Worm (Caenorhabditis elegans) whole organism, dauer: ENCODE results near the gene F25E5.16.
"Not testable (repeated sequence)": the region's sequence is repeated elsewhere in the genome, so short reads cannot be mapped to it uniquely, and the experiment has no call there.

Experiments
- unc-62 ChIP-seq: sonication (generic microtip); optimal IDR thresholded peaks from 2 replicates; lab custom pipeline; 2017; ENCODE audit warnings: missing biosample characterization, missing genetic modification reagents, missing genetic modification characterization

The F25E5.16 gene

DNA sequence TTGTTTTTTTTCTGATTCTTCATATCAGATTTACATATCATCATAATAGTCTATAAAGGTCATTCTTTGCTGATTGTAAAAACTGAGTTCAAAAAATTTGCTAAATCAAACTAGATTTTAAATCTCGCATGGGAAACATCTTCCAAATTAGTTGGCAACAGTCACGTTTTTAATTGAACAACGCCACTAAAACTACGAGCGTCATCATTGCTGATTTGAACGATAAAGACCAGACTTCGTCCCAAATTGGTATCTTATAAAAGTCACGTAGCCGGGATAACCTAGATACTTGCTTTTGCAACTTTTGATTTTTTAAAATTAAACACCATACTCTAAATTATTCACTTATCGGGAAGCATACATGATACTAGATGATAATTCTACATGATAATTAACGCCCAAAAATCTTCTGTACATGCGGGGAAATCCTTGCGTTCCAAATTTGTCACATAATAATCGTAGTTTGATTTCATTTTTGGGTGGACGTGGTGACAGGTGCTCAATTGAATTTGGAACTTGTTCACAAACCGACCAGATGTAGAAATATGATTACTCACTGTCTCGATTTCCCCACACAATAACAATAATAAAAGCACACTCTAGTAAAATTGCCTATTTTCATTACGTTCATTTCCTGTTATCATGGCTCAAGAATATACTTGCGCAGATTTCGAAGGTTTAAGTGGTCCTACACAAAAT, 20.9 kb upstream of the F25E5.16 start, which contains the start of gene srw-67:
Gene srw-67 (plus strand): TSS at position 643 of the 699 bp plus-strand sequence.
- no peak for TF ChIP-seq unc-62 (GFP tag; lab: Kevin White, UChicago)

DNA sequence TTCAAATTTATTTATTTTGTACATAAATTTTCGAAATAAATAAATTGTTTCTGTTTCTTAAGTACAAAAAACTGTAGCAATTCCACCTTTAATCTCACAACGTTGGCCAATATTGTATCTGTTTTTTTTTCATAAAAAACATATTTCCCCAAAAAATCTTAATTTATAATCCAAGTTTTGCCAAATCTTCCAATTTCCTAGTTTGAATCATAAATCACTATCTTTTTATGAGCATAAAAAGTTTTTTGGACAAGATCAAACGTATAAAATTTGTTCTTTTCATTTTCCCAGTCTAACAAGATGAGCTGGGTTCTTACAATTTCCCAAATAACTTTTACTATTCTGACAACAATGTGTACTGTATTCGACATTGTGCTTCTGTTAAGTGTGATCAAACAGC, 17.9 kb upstream of the F25E5.16 start, which contains the start of gene srxa-4:
Gene srxa-4 (plus strand): TSS at position 301 of the 400 bp plus-strand sequence.
- no peak for TF ChIP-seq unc-62 (GFP tag; lab: Kevin White, UChicago)

DNA sequence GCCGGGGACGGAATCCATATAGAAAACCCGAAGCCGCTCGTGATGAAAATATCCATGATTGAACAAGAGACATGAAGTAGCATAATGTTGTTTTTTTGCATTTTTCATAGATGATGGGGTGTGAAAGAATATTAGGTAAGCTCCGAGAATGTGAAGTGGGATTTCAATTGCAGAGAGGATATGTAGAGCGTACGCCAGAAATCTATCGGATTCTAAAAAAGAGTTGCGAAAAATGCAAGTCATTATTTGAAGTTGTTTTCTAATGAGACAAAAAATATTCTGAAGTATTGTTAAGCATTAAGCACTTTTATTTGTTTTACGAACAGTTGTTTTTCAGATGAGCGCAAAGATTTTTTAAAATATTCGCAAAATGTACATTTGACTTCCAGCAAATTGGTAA, 13.7 kb upstream of the F25E5.16 start, which contains the start of gene F18E3.10:
Gene F18E3.10 (minus strand): TSS at position 101 of the 400 bp plus-strand sequence.
- no peak for TF ChIP-seq unc-62 (GFP tag; lab: Kevin White, UChicago)

DNA sequence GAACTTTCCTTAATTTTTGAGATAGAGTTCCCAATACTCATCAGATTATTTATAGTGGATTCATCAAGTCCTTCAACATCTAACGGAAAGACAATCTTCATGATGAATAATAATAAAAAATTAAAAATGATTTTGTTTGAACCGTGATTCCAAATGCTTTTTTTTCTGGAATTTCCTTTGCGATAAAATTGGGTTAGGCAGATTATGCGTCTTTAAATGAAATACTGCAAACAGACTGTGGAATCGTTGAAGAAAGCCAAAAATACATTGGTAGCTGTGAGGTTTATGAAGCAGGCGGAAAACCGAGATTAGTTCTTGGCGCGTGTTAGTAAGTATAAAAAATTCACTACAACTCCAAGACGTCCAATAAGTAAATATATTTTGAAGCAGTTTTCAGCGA, 11.5 kb upstream of the F25E5.16 start, which contains the start of gene srw-68:
Gene srw-68 (minus strand): TSS at position 101 of the 400 bp plus-strand sequence.
- TF ChIP-seq unc-62 (GFP tag; lab: Kevin White, UChicago): no peak

DNA sequence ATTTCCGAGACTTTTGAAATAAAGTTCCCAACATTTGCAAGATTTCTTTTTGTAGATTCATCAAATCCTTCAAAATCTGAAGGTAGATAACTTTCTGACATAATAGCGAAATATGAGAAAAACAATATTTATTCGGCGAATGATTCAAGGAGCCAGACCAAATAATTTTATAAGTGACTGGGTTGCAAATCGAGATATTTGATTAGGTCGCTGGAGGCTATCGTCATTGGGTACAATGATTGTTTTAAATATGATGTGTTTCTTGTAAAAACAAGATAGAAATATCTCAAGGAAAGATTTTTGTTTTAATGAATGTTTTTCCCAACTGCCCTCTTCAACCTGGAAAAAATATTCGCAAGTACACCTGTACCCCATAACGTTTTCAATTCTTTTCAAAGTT, 9.2 kb upstream of the F25E5.16 start, which contains the start of gene srw-69:
Gene srw-69 (minus strand): TSS at position 101 of the 400 bp plus-strand sequence.
- TF ChIP-seq unc-62 (GFP tag; lab: Kevin White, UChicago): no peak

DNA sequence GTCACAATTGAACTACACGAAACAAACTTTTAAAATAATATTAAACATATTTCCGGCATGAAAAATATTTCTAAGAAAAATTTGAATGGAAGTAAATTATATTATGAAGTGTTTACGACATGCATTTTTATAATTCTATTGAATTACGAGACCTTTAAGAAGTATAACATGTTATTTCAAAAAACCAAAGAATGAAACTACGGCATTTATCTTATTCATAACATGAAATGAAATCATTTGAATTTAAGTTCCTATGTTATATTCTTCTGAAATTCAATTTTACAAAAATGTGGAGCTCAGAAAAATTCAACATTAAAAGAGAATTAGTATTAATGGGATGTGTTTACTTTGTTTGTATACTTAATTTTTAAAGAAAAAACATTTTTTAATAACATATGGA, 7.1 kb upstream of the F25E5.16 start, which contains the start of gene srw-71:
Gene srw-71 (minus strand): TSS at position 101 of the 400 bp plus-strand sequence.
- no peak for TF ChIP-seq unc-62 (GFP tag; lab: Kevin White, UChicago)

DNA sequence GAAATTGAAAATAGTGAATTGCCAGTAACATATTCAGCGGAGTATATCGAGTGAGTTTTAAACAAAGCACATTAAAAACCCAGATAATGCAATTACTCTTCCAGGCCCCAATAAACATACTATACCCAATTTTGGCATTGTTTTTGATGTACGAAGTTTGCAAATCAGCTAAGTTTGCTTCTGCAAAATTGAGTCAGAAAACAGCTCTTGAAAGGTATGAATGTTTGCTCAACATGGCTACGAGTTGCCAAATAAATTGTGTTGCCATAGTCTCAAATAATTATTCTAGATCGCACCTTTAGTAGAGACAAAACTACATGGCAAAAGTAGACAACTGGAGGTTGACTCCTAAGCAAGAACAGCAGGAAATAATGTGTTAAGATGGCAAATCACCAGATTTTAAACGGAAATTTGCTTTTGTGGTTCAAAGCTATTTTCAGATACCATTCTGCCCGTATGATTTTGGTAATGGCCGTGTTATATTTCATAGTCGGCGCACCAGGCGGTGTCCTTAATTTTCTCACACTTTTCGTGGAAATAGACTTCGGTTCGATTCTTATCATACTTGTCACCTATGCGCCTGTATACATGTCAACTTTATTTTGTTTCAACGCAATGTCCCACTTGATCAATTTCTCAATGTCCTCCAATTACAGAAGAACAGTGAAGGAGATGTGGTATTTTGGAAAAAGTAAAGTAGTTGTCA, 5.5 kb upstream of the F25E5.16 start:
- TF ChIP-seq unc-62 (GFP tag; lab: Kevin White, UChicago): no peak

DNA sequence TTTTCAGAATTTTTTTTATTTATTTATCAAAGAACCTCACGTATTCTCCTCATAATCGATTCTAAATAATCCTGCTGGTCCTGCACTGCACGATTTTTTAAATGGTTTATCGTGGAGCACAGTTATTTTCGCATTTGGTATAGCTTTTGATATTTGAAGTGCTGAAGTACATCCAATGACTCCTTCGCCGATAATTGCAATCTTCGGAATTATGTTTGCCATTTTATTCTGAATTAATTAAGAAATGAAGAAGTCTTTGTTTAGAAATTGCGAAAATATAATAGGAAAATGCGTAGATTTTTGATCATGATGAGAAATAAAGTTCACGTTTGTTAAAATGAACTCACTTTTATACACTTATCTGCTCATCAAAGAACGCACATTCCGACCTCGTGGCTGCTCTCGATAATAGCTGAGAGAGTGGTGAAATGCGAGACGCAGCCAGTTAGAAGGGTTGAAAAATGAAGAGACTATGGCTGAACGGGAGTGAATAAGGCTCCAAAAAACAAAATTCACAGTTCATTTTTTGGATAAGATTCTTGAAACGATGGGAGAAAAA, 3.2 kb upstream of the F25E5.16 start:
- TF ChIP-seq unc-62 (GFP tag; lab: Kevin White, UChicago): no peak

DNA sequence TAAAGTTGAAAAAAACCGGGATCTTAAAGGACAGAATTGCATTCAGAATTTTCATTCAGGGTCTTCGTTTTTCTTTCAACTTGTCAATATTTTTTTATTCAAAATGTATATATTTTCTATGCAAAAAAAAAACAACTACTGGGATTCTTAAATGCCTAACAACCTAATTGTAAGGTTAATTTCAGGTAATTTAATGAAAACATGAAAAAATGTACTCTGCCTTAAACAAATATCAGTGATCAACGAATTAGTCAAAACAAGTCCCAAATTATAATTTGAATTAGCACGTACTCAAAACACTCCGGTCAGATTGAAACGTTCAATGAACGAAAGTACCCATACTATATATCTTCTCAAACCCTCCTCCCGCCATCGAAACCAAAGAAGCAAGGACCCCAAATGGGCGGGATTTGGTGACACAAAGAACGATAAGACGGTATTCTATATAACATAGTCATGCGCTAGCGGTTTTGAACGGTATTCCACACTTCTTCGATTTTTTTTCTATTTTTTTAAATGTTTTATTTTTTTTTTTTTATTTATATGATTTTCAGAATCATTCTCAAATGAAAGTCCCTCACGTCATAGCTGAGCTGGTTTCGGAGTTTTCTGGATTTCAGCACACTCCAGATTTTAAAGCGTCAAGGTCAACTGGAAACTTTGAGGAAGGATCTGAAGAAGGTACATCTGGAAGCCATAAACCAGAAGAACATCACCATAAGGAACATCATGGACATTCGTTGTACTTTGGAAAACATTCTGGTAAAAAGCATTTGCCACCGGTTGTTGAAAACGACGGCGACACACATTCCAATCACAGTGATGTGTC, 2.5 kb upstream of the F25E5.16 start, which contains the start of the genes ddo-2 and F25E5.8:
Gene ddo-2 (minus strand): TSS at position 330 of the 829 bp plus-strand sequence.
Gene F25E5.8 (plus strand): TSS at position 555 of the 829 bp plus-strand sequence.
- no peak for TF ChIP-seq unc-62 (GFP tag; lab: Kevin White, UChicago)

DNA sequence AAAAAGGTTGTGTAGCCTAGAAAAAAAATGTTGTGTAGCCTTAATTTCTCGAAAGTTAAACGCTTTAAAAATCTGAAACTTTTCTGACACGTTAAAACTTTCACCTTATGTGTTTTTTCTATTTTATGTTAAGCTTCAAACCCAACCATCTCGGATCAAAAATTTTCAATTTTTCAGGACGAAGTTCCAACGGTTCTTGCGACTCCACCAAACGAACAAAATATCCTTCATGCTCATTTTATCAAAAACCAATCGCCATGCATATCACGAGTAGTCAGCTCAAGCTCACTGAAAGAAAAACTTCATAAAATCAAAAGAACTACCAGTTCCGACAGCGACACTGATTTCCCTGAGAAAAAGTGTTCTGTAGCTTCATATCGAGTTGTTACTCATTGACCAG, 1.6 kb upstream of the F25E5.16 start:
- TF ChIP-seq unc-62 (GFP tag; lab: Kevin White, UChicago): no peak

DNA sequence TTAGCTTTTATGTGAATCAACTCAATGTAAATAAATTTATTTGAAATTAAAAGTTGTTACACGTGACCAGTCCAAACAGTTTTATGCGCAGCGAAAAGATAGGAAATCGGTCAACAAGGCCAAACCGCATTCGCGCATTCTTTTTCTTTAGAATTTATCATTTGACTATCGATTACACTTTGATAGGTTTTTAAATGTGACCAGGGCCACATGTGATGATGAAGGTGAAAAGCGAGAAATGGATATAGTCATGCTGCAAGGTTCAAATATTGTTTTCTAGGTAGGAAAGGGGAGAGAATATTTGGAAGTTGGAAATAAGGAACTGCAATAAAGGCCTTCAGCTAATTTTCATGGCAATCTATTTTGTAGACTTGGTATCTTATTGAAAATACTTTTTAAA, 1.2 kb upstream of the F25E5.16 start:
- no peak for TF ChIP-seq unc-62 (GFP tag; lab: Kevin White, UChicago)

DNA sequence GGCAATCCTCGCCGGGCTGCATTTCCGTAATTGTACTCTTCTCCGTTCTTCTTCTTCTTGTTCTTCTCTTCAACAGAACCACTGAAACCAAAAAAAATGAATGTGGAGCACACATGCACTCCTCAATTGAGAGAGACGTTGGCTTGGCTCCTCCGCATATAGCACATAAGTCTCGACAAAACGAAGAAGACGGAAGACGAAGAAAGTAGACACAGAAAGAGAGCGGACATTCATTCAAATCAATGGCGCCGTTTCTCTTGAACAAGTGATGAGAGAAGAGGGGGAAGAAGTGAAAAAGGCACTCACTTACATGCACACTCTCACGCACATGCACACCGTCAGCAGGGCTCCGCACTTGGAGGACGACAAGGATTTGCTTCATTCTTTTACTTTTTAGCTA, 547 bp upstream of the F25E5.16 start, which contains the start of gene F25E5.9:
Gene F25E5.9 (minus strand): TSS at position 382 of the 400 bp plus-strand sequence.
- no peak for TF ChIP-seq unc-62 (GFP tag; lab: Kevin White, UChicago)

DNA sequence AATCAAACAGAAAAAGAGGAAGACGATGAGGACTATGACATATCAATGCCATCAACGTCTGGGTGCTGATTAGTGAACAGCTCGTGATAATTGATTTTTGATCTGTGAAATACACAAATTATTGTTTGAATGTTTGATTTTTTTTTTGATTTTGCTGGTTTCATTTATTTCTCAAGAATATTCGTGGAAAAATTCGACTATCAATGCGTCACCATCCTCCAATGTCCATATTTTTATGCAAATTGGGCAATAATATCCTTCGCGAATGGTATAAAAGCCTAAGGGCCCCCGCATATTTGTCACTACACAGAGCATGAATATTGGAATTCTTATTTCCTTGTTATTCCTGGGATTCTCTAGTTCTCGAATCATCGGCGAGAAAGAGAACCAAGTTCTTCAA, 1.7 kb downstream of the F25E5.16 start, which contains the start of gene try-13:
Gene try-13 (plus strand): TSS at position 301 of the 400 bp plus-strand sequence.
- no peak for TF ChIP-seq unc-62 (GFP tag; lab: Kevin White, UChicago)

DNA sequence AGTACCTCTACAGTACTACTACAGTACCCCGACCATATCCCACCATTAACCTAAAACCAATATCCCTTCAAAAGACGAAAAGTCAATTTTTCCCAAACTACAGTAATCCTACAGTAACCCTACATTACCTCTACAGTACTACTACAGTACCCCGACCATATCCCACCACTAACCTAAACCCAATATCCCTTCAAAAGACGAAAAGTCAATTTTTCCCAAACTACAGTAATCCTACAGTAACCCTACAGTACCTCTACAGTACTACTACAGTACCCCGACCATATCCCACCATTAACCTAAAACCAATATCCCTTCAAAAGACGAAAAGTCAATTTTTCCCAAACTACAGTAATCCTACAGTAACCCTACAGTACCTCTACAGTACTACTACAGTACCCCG, 6.2 kb downstream of the F25E5.16 start, which contains the start of gene nhr-141:
Gene nhr-141 (plus strand): TSS at position 331 of the 400 bp plus-strand sequence.
- TF ChIP-seq unc-62 (GFP tag; lab: Kevin White, UChicago): not testable (repeated sequence)
